Fruit fly (Drosophila melanogaster): ENCODE measurements around the gene CG17127.

dm6 chr2L:10748218-10748617, 22.4 kb upstream of the CG17127 start:
- TF ChIP-seq psq (optimal IDR thresholded peaks at IDR 0.05) (no peak), Sin3A (optimal IDR thresholded peaks at IDR 0.05) (no peak), h (optimal IDR thresholded peaks at IDR 0.05) (no peak), insv (optimal IDR thresholded peaks at IDR 0.05) (no peak), ttk (optimal IDR thresholded peaks at IDR 0.05) (no peak), Myc (optimal IDR thresholded peaks at IDR 0.05) (no peak)

Data from Kc167 (cell line).